Fruit fly (Drosophila melanogaster) whole organism: ENCODE measurements around the gene CG4073.

Source experiments
- pan ChIP-seq: fragments of >200 bp; optimal IDR thresholded peaks from 2 replicates; lab custom pipeline; 2017
- usp ChIP-seq: fragments of >200 bp; optimal IDR thresholded peaks from 2 replicates; lab custom pipeline; 2017; ENCODE audit warnings: missing biosample characterization, missing genetic modification characterization, mixed read lengths

DNA sequence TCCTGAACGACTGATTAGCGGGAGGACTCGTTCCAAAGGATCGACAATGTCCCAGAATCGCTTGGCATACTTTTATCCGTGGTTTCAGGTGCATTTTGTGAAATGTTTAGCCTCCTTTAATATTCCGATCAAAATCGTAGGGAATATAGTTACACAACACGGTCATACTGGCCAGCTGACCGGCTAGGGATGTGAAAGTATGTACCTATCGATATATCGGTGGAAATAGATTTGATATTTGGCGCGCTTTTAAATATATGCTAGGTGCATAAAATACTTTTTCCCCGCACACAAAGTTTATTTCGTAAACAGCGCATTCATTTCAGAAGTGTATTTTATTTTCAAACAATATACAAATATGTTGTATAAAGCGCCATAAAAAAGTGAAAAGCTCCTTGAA lies 6.4 kb upstream of the CG4073 start, which contains the start of gene CG31278:
- TF ChIP-seq usp (GFP tag; lab: Kevin White, UChicago) (no peak), pan (no peak)
